Worm (Caenorhabditis elegans) whole organism, early embryonic: Measurements from ENCODE around the gene dsc-1.

Experiments used
- B0310.2 ChIP-seq: sonication (generic microtip); optimal IDR thresholded peaks from 2 replicates; lab custom pipeline; 2016; ENCODE audit warnings: mild to moderate bottlenecking, missing genetic modification characterization, missing compliant biosample characterization
- F13C5.2 ChIP-seq: sonication (generic microtip); optimal IDR thresholded peaks from 2 replicates; lab custom pipeline; 2017; ENCODE audit warnings: mild to moderate bottlenecking, missing genetic modification characterization, inconsistent platforms, missing compliant biosample characterization
- aly-1 ChIP-seq: sonication (generic microtip); optimal IDR thresholded peaks from 2 replicates; lab custom pipeline; 2016; ENCODE audit warnings: missing genetic modification characterization, missing compliant biosample characterization
- ama-1 ChIP-seq: fragments of 150-350 bp; optimal IDR thresholded peaks from 2 replicates; lab custom pipeline; 2014
- ceh-13 ChIP-seq: fragments of 200-800 bp; sonication (Bioruptor generic); optimal IDR thresholded peaks from 2 replicates; lab custom pipeline; 2018; ENCODE audit warnings: mild to moderate bottlenecking, missing genetic modification characterization, missing compliant biosample characterization
- ceh-36 ChIP-seq: sonication (generic microtip); optimal IDR thresholded peaks from 2 replicates; lab custom pipeline; 2016; ENCODE audit warnings: missing genetic modification characterization, inconsistent platforms, missing compliant biosample characterization
- ets-7 ChIP-seq: sonication (generic microtip); optimal IDR thresholded peaks from 2 replicates; lab custom pipeline; 2016; ENCODE audit warnings: missing genotype, missing genetic modification characterization, missing compliant biosample characterization
- flt-1 ChIP-seq: fragments of 200-800 bp; sonication (Bioruptor generic); IDR thresholded peaks from 2 replicates; pipeline ENCODE4 v1.3.6; 2022; ENCODE audit warnings: missing genetic modification characterization, missing compliant biosample characterization
- hmbx-1 ChIP-seq: sonication (generic microtip); optimal IDR thresholded peaks from 2 replicates; lab custom pipeline; 2016; ENCODE audit warnings: mild to moderate bottlenecking, missing genetic modification characterization, missing compliant biosample characterization
- hmg-4 ChIP-seq: fragments of 200-800 bp; sonication (Bioruptor generic); optimal IDR thresholded peaks from 2 replicates; lab custom pipeline; 2018; ENCODE audit warnings: mild to moderate bottlenecking, missing genetic modification characterization, missing compliant biosample characterization
- hnd-1 ChIP-seq: sonication (generic microtip); optimal IDR thresholded peaks from 2 replicates; lab custom pipeline; 2016; ENCODE audit warnings: missing genetic modification characterization, missing compliant biosample characterization
- pes-1 ChIP-seq: fragments of 200-800 bp; sonication (Bioruptor generic); IDR thresholded peaks from 2 replicates; pipeline ENCODE4 v1.3.6; 2022; ENCODE audit warnings: missing genetic modification reagents, missing genetic modification characterization, missing compliant biosample characterization
- scrt-1 ChIP-seq: fragments of 200-800 bp; sonication (Bioruptor generic); IDR thresholded peaks from 2 replicates; pipeline ENCODE4 v1.3.6; 2022; ENCODE audit warnings: missing genetic modification characterization, missing compliant biosample characterization
- sea-1 ChIP-seq: fragments of 200-800 bp; sonication (Bioruptor generic); conservative IDR thresholded peaks from 2 replicates; pipeline ENCODE4 v1.3.6; 2022; ENCODE audit warnings: missing genetic modification characterization, missing compliant biosample characterization
- tbx-11 ChIP-seq: fragments of 200-800 bp; sonication (Bioruptor generic); IDR thresholded peaks from 2 replicates; pipeline ENCODE4 v1.3.6; 2022; ENCODE audit warnings: missing genetic modification characterization, missing compliant biosample characterization
- tbx-37 ChIP-seq: fragments of 200-800 bp; sonication (Bioruptor generic); conservative IDR thresholded peaks from 2 replicates; pipeline ENCODE4 v1.3.6; 2022; ENCODE audit warnings: missing genetic modification reagents, missing genetic modification characterization, missing compliant biosample characterization
- tra-4 ChIP-seq: sonication (generic microtip); optimal IDR thresholded peaks from 2 replicates; lab custom pipeline; 2017; ENCODE audit warnings: missing genetic modification characterization, missing compliant biosample characterization

Gene dsc-1

DNA sequence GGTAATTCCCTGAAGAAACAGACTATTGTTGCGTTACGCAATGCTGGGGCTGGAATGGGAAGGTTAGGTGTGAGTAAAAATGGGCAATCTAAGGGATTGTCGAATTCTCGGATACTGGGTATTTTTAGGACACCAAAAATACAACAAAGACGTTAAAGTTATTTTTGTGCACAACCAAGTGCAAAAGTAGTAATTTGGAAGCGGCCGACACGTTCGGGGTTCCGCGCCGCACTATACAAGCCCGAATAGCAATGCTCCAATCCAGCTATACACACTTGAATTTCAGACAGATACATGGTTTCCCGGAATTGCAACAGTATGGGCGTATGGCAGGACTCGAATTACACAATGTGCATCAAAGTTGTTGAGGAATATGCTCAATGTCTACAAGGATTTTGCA, 6.6 kb downstream of the dsc-1 start:
- TF ChIP-seq ceh-36 (tag; lab: Kevin White, UChicago) (no peak), ceh-13 (GFP tag; lab: Kevin White, UChicago) (no peak), flt-1 (GFP tag; lab: Robert Waterston, UW) (no peak)

DNA sequence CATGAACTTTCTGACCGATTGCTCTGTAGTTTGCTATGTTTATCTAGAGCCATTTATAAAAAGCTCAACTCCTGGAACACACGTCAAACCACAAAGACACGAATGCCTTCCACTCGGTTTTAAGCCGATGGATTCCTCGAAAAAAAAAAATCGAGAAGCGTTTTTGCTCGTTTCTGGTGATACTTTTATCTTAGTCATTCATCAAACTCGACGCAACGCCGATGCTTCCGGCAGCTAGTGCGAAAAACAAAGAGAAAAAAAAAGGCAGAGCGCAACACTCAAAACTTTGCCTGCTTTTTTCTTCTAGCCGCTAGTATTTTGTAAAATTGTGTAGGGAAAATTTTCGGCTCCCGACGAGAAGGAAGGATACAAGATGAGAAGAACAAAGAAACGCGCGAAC, 7.1 kb downstream of the dsc-1 start:
- TF ChIP-seq ets-7 (tag; lab: Kevin White, UChicago): no peak
- no peak for TF ChIP-seq B0310.2 (tag; lab: Kevin White, UChicago)
- TF ChIP-seq pes-1 (GFP tag; lab: Robert Waterston, UW): no peak
- TF ChIP-seq scrt-1 (GFP tag; lab: Robert Waterston, UW): no peak
- no peak for TF ChIP-seq hmg-4 (GFP tag; lab: Kevin White, UChicago)
- TF ChIP-seq ceh-13 (GFP tag; lab: Kevin White, UChicago): no peak
- TF ChIP-seq aly-1 (tag; lab: Kevin White, UChicago): no peak
- TF ChIP-seq sea-1 (GFP tag; lab: Robert Waterston, UW): no peak
- no peak for TF ChIP-seq hnd-1 (tag; lab: Kevin White, UChicago)
- no peak for TF ChIP-seq tbx-37 (GFP tag; lab: Robert Waterston, UW)
- no peak for TF ChIP-seq ama-1 (lab: Kevin White, UChicago)
- no peak for TF ChIP-seq F13C5.2 (tag; lab: Kevin White, UChicago)
- no peak for TF ChIP-seq tra-4 (tag; lab: Kevin White, UChicago)
- TF ChIP-seq flt-1 (GFP tag; lab: Robert Waterston, UW): no peak
- TF ChIP-seq hmbx-1 (tag; lab: Kevin White, UChicago): no peak
- TF ChIP-seq tbx-11 (GFP tag; lab: Robert Waterston, UW): no peak
- TF ChIP-seq ceh-36 (tag; lab: Kevin White, UChicago): no peak

DNA sequence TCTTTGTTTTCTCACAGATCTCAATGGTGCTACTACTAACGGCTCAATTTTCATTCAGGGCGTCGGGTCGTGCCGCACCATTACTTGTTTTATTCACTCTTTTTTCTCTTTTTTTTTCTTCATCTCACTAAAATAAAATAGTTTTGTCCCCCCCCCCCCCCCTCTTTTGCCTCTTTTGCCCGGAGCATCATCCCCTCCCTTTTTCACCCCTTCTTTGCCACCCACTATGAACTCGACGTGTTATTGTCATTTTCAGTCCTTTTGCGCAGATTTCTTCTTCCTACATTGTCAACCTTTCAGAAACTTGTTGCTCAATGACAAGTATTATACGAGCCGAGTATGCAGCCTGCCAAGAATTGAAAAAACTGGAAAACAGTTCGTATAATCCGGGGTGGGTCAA, 8.6 kb downstream of the dsc-1 start, which contains the start of gene seb-3:
Gene seb-3 (plus strand): TSS at position 301 of the 400 bp plus-strand sequence.
- no peak for TF ChIP-seq tbx-37 (GFP tag; lab: Robert Waterston, UW)
- TF ChIP-seq ceh-36 (tag; lab: Kevin White, UChicago): no peak
- no peak for TF ChIP-seq ceh-13 (GFP tag; lab: Kevin White, UChicago)
- no peak for TF ChIP-seq sea-1 (GFP tag; lab: Robert Waterston, UW)
- TF ChIP-seq F13C5.2 (tag; lab: Kevin White, UChicago): no peak
- no peak for TF ChIP-seq flt-1 (GFP tag; lab: Robert Waterston, UW)
- no peak for TF ChIP-seq tra-4 (tag; lab: Kevin White, UChicago)
- TF ChIP-seq scrt-1 (GFP tag; lab: Robert Waterston, UW): no peak
- TF ChIP-seq tbx-11 (GFP tag; lab: Robert Waterston, UW): no peak
- no peak for TF ChIP-seq ama-1 (lab: Kevin White, UChicago)
- TF ChIP-seq hnd-1 (tag; lab: Kevin White, UChicago): no peak
- no peak for TF ChIP-seq B0310.2 (tag; lab: Kevin White, UChicago)
- no peak for TF ChIP-seq hmbx-1 (tag; lab: Kevin White, UChicago)
- TF ChIP-seq aly-1 (tag; lab: Kevin White, UChicago): no peak
- no peak for TF ChIP-seq ets-7 (tag; lab: Kevin White, UChicago)

DNA sequence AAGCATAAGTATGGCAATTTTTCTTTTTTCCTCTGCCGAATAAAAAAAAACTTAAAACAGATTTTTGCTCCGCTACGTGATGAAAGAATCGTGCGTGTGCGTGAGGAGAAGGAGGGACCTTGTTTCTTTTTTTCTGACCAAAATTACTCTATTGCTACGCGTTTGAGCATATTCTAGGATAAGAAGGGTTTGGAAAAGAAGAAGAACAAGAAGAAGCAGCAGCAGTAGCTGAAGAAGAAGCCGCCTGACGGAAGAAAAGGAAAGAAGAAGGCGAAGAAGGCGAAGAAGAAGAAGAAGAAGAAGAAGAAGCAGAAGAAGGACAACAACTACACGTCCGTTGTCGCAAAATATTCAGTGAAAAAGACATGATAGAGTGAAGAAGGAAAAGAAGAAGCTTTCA, 18.5 kb downstream of the dsc-1 start:
- TF ChIP-seq scrt-1 (GFP tag; lab: Robert Waterston, UW) (no peak), hmbx-1 (tag; lab: Kevin White, UChicago) (no peak), sea-1 (GFP tag; lab: Robert Waterston, UW) (no peak), ceh-36 (tag; lab: Kevin White, UChicago) (no peak), ceh-13 (GFP tag; lab: Kevin White, UChicago) (no peak), tra-4 (tag; lab: Kevin White, UChicago) (no peak), aly-1 (tag; lab: Kevin White, UChicago) (no peak), pes-1 (GFP tag; lab: Robert Waterston, UW) (no peak), hnd-1 (tag; lab: Kevin White, UChicago) (no peak), ama-1 (lab: Kevin White, UChicago) (no peak), tbx-11 (GFP tag; lab: Robert Waterston, UW) (no peak), B0310.2 (tag; lab: Kevin White, UChicago) (no peak), flt-1 (GFP tag; lab: Robert Waterston, UW) (no peak), hmg-4 (GFP tag; lab: Kevin White, UChicago) (no peak), tbx-37 (GFP tag; lab: Robert Waterston, UW) (no peak), ets-7 (tag; lab: Kevin White, UChicago) (no peak), F13C5.2 (tag; lab: Kevin White, UChicago) (no peak)

DNA sequence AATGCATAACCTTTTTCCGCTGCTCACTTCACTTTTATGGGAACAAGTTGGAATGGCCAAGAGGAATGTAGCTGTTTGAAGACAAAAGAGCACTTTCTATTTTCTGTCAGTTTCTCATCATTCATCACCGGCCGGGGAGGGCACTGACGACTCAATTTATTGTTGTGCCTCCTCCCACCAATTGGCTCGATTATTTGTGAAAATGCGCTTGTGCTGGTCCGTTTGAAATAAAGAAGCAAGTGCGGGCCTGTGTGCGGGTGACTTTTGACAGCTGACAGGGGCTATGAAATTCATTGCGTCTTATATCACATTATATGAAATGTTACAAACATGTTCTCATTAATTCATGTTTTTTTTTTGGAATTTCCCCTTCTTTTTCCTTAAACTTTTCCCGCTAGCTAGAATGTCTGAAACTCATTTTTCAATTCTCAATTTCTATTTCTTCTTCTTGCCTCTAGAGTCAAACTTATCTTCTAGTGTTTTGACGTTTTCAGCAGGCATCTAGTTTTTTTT, 20.6 kb downstream of the dsc-1 start:
- TF ChIP-seq B0310.2 (tag; lab: Kevin White, UChicago): no peak
- no peak for TF ChIP-seq scrt-1 (GFP tag; lab: Robert Waterston, UW)
- TF ChIP-seq tbx-37 (GFP tag; lab: Robert Waterston, UW): no peak
- no peak for TF ChIP-seq flt-1 (GFP tag; lab: Robert Waterston, UW)
- no peak for TF ChIP-seq pes-1 (GFP tag; lab: Robert Waterston, UW)
- TF ChIP-seq sea-1 (GFP tag; lab: Robert Waterston, UW): no peak
- TF ChIP-seq aly-1 (tag; lab: Kevin White, UChicago): no peak
- no peak for TF ChIP-seq tbx-11 (GFP tag; lab: Robert Waterston, UW)
- TF ChIP-seq hnd-1 (tag; lab: Kevin White, UChicago): no peak
- no peak for TF ChIP-seq hmbx-1 (tag; lab: Kevin White, UChicago)
- TF ChIP-seq F13C5.2 (tag; lab: Kevin White, UChicago): no peak
- no peak for TF ChIP-seq hmg-4 (GFP tag; lab: Kevin White, UChicago)
- TF ChIP-seq ceh-13 (GFP tag; lab: Kevin White, UChicago): no peak
- no peak for TF ChIP-seq ama-1 (lab: Kevin White, UChicago)

DNA sequence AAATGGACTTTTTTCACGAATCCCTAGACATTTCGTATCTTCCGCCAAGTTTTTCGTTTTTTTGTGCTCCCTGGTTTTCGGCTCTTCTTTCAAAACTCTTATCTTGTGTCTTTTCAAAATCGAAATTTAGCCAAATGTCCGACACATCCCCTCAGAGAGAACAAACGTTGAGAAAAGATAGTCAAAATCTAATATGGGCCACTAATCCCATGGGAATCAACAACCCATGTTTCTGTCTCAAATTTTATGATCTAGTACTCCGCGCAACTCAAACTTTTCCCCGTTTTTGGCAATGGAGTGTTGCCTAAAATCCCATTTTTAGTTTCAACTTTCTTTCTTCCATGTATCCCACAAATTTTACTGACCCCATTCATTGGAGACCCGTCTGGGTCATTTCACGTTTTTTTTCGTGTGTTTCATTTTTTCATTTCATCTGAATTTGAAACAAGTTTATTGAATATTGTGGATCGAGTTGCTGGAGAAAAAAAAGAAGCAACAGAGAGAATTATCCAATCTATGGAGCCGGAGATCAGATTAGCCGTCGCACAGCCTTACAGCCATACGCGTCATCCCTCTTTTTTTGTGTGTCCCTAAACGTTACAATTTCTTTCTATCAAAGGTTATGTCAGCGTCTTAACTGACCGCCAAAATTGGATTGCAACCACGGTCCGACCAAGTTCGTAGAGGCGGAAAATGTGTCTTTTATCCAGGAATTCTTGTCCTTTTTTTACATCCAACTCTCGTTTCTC, 22.9 kb downstream of the dsc-1 start:
- TF ChIP-seq sea-1 (GFP tag; lab: Robert Waterston, UW): no peak
- TF ChIP-seq tbx-37 (GFP tag; lab: Robert Waterston, UW): no peak
- TF ChIP-seq pes-1 (GFP tag; lab: Robert Waterston, UW): no peak
- TF ChIP-seq flt-1 (GFP tag; lab: Robert Waterston, UW): no peak
- no peak for TF ChIP-seq ceh-13 (GFP tag; lab: Kevin White, UChicago)
- no peak for TF ChIP-seq ama-1 (lab: Kevin White, UChicago)
- no peak for TF ChIP-seq tbx-11 (GFP tag; lab: Robert Waterston, UW)
- no peak for TF ChIP-seq hmbx-1 (tag; lab: Kevin White, UChicago)
- no peak for TF ChIP-seq aly-1 (tag; lab: Kevin White, UChicago)
- TF ChIP-seq hnd-1 (tag; lab: Kevin White, UChicago): no peak
- no peak for TF ChIP-seq scrt-1 (GFP tag; lab: Robert Waterston, UW)
- TF ChIP-seq ets-7 (tag; lab: Kevin White, UChicago): no peak
- no peak for TF ChIP-seq tra-4 (tag; lab: Kevin White, UChicago)
- no peak for TF ChIP-seq B0310.2 (tag; lab: Kevin White, UChicago)
- no peak for TF ChIP-seq F13C5.2 (tag; lab: Kevin White, UChicago)
- TF ChIP-seq ceh-36 (tag; lab: Kevin White, UChicago): no peak
